Fruit fly (Drosophila melanogaster) whole organism, embryonic: ENCODE data around the gene CG1024.

ENCODE experiments used
- Ada2b ChIP-seq: fragments of 200-800 bp; sonication (Bioruptor generic); IDR thresholded peaks from 2 replicates; pipeline ENCODE4 v1.3.6; 2022; ENCODE audit warnings: missing biosample characterization, missing genetic modification characterization
- Antp ChIP-seq: fragments of 200-800 bp; sonication (Bioruptor generic); optimal IDR thresholded peaks from 3 replicates; lab custom pipeline; 2016; ENCODE audit warnings: missing biosample characterization, missing genetic modification characterization
- Atf-2 ChIP-seq: fragments of 200-800 bp; sonication (Bioruptor generic); optimal IDR thresholded peaks from 2 replicates; lab custom pipeline; 2016; ENCODE audit warnings: missing biosample characterization, missing genetic modification characterization
- BtbVII ChIP-seq: fragments of 200-800 bp; sonication (Bioruptor generic); optimal IDR thresholded peaks from 3 replicates; lab custom pipeline; 2017; ENCODE audit warnings: missing biosample characterization, mild to moderate bottlenecking, missing genetic modification characterization
- CG10209 ChIP-seq: fragments of 200-800 bp; sonication (Bioruptor generic); optimal IDR thresholded peaks from 3 replicates; lab custom pipeline; 2017; ENCODE audit warnings: missing biosample characterization, mild to moderate bottlenecking, missing genetic modification characterization, missing genetic modification reagents
- CG10543 ChIP-seq: fragments of 200-800 bp; sonication (Bioruptor generic); optimal IDR thresholded peaks from 3 replicates; lab custom pipeline; 2017; ENCODE audit warnings: missing biosample characterization, mild to moderate bottlenecking, missing genetic modification characterization, moderate library complexity
- CG10654 ChIP-seq: fragments of 200-800 bp; sonication (Bioruptor generic); optimal IDR thresholded peaks from 2 replicates; lab custom pipeline; 2016; ENCODE audit warnings: missing biosample characterization, missing genetic modification characterization
- CG11093 ChIP-seq: fragments of 200-800 bp; sonication (Bioruptor generic); IDR thresholded peaks from 3 replicates; pipeline ENCODE4 v1.3.6; 2022; ENCODE audit warnings: missing biosample characterization, missing genetic modification characterization
- CG13287 ChIP-seq: fragments of 200-800 bp; sonication (Bioruptor generic); IDR thresholded peaks from 2 replicates; pipeline ENCODE4 v1.3.6; 2022; ENCODE audit warnings: missing biosample characterization, missing genetic modification characterization; ENCODE audit not compliant: partially characterized antibody
- CG14860 ChIP-seq: fragments of 200-800 bp; sonication (Bioruptor generic); IDR thresholded peaks from 3 replicates; pipeline ENCODE4 v1.3.6; 2022; ENCODE audit warnings: missing biosample characterization, missing genetic modification characterization; ENCODE audit not compliant: partially characterized antibody
- CG15073 ChIP-seq: fragments of 200-800 bp; sonication (Bioruptor generic); optimal IDR thresholded peaks from 2 replicates; lab custom pipeline; 2016; ENCODE audit warnings: missing biosample characterization, missing genetic modification characterization
- CG15269 ChIP-seq: fragments of 200-800 bp; sonication (Bioruptor generic); optimal IDR thresholded peaks from 2 replicates; lab custom pipeline; 2018; ENCODE audit warnings: missing biosample characterization, mild to moderate bottlenecking, missing genetic modification characterization, moderate library complexity
- CG1647 ChIP-seq: fragments of 200-800 bp; sonication (Bioruptor generic); optimal IDR thresholded peaks from 3 replicates; lab custom pipeline; 2016; ENCODE audit warnings: missing biosample characterization, missing genetic modification characterization
- CG1792 ChIP-seq: fragments of 200-800 bp; sonication (Bioruptor generic); optimal IDR thresholded peaks from 2 replicates; lab custom pipeline; 2016; ENCODE audit warnings: missing biosample characterization, missing genetic modification characterization
- CG3726 ChIP-seq: fragments of 200-800 bp; sonication (Bioruptor generic); IDR thresholded peaks from 3 replicates; pipeline ENCODE4, ENCODE4 v1.3.6; 2022; ENCODE audit warnings: missing biosample characterization, missing genetic modification characterization
- CG6175 ChIP-seq: fragments of 200-800 bp; sonication (Bioruptor generic); IDR thresholded peaks from 3 replicates; pipeline ENCODE4 v1.3.6; 2022; ENCODE audit warnings: missing biosample characterization, missing genetic modification characterization
- CG7928 ChIP-seq: fragments of 200-800 bp; sonication (Bioruptor generic); optimal IDR thresholded peaks from 2 replicates; lab custom pipeline; 2017; ENCODE audit warnings: missing biosample characterization, mild to moderate bottlenecking, missing genetic modification characterization
- CG7963 ChIP-seq: fragments of 200-800 bp; sonication (Bioruptor generic); IDR thresholded peaks from 3 replicates; pipeline ENCODE4 v1.3.6; 2022; ENCODE audit warnings: missing biosample characterization, missing genetic modification characterization; ENCODE audit not compliant: partially characterized antibody
- Dbx ChIP-seq: fragments of 200-800 bp; sonication (Bioruptor generic); IDR thresholded peaks from 3 replicates; pipeline ENCODE4 v1.3.6; 2022; ENCODE audit warnings: missing biosample characterization, missing genetic modification characterization
- Dll ChIP-seq: fragments of 200-800 bp; sonication (Bioruptor generic); IDR thresholded peaks from 4 replicates; pipeline ENCODE4 v1.3.6; 2022; ENCODE audit warnings: missing biosample characterization, missing genetic modification characterization; ENCODE audit not compliant: partially characterized antibody
- Hr51 ChIP-seq, 2 experiments: fragments of 200-800 bp; sonication (Bioruptor generic); optimal IDR thresholded peaks; 2 replicates in 1 of 2; 3 replicates in 1 of 2; lab custom pipeline; 2016 to 2018; ENCODE audit warnings: missing biosample characterization in 2 of 2, missing genetic modification characterization in 2 of 2, mild to moderate bottlenecking in 1 of 2, moderate library complexity in 1 of 2
- MTF-1 ChIP-seq: fragments of 200-800 bp; sonication (Bioruptor generic); optimal IDR thresholded peaks from 2 replicates; lab custom pipeline; 2018; ENCODE audit warnings: missing biosample characterization, mild to moderate bottlenecking, missing genetic modification characterization, borderline replicate concordance
- NfI ChIP-seq: fragments of 200-800 bp; sonication (Bioruptor generic); optimal IDR thresholded peaks from 3 replicates; lab custom pipeline; 2018; ENCODE audit warnings: missing biosample characterization, mild to moderate bottlenecking, missing genetic modification characterization, moderate library complexity
- Pdp1 ChIP-seq, 2 experiments: fragments of 200-800 bp; sonication (Bioruptor generic); optimal IDR thresholded peaks; 3 replicates each; lab custom pipeline; 2016; ENCODE audit warnings: missing biosample characterization in 2 of 2, missing genetic modification characterization in 2 of 2, mild to moderate bottlenecking in 1 of 2, moderate library complexity in 1 of 2
- Sox100B ChIP-seq: fragments of 200-800 bp; sonication (Bioruptor generic); optimal IDR thresholded peaks from 3 replicates; lab custom pipeline; 2018; ENCODE audit warnings: missing biosample characterization, mild to moderate bottlenecking, missing genetic modification characterization
- ara ChIP-seq: fragments of 200-800 bp; sonication (Bioruptor generic); IDR thresholded peaks from 2 replicates; pipeline ENCODE4 v1.3.6; 2022; ENCODE audit warnings: missing biosample characterization, missing genetic modification characterization
- bowl ChIP-seq: fragments of 200-800 bp; sonication (Bioruptor generic); IDR thresholded peaks from 2 replicates; pipeline ENCODE4 v1.3.6; 2022; ENCODE audit warnings: missing biosample characterization, missing genetic modification characterization
- bsh ChIP-seq, 2 experiments: fragments of 200-800 bp; sonication (Bioruptor generic); optimal IDR thresholded peaks; 2 replicates each; lab custom pipeline; 2017 to 2018; ENCODE audit warnings: mild to moderate bottlenecking in 2 of 2, missing biosample characterization in 2 of 2, missing genetic modification characterization in 2 of 2, moderate library complexity in 1 of 2
- cad ChIP-seq: fragments of >200 bp; optimal IDR thresholded peaks from 2 replicates; lab custom pipeline; 2017; ENCODE audit warnings: missing biosample characterization, missing genetic modification characterization
- ci ChIP-seq: fragments of 200-800 bp; sonication (Bioruptor generic); IDR thresholded peaks from 3 replicates; pipeline ENCODE4 v1.3.6; 2022; ENCODE audit warnings: missing biosample characterization, missing genetic modification characterization
- dati ChIP-seq: fragments of 200-800 bp; sonication (Bioruptor generic); IDR thresholded peaks from 2 replicates; pipeline ENCODE4 v1.3.6; 2022; ENCODE audit warnings: missing biosample characterization, missing genetic modification characterization
- dmrt11E ChIP-seq: fragments of 200-800 bp; sonication (Bioruptor generic); optimal IDR thresholded peaks from 3 replicates; lab custom pipeline; 2018; ENCODE audit warnings: missing biosample characterization, mild to moderate bottlenecking, missing genetic modification characterization, moderate library complexity
- emc ChIP-seq: fragments of 200-800 bp; sonication (Bioruptor generic); optimal IDR thresholded peaks from 2 replicates; lab custom pipeline; 2016; ENCODE audit warnings: missing biosample characterization, missing genetic modification characterization
- esg ChIP-seq: fragments of 200-800 bp; sonication (Bioruptor generic); conservative IDR thresholded peaks from 2 replicates; pipeline ENCODE4 v1.3.6; 2022; ENCODE audit warnings: missing biosample characterization, missing genetic modification characterization
- ftz-f1 ChIP-seq: fragments of 200-800 bp; sonication (Bioruptor generic); optimal IDR thresholded peaks from 2 replicates; lab custom pipeline; 2016; ENCODE audit warnings: missing biosample characterization, missing genetic modification characterization
- gfzf ChIP-seq: fragments of 200-800 bp; sonication (Bioruptor generic); optimal IDR thresholded peaks from 2 replicates; lab custom pipeline; 2016; ENCODE audit warnings: missing biosample characterization, mild to moderate bottlenecking, missing genetic modification characterization, moderate library complexity
- h ChIP-seq: fragments of >200 bp; optimal IDR thresholded peaks from 2 replicates; lab custom pipeline; 2017
- insv ChIP-seq, 2 experiments: fragments of 200-800 bp; sonication (Bioruptor generic); optimal IDR thresholded peaks; 3 replicates each; lab custom pipeline; 2016 to 2018; ENCODE audit warnings: missing biosample characterization in 2 of 2, missing genetic modification characterization in 2 of 2
- inv ChIP-seq: fragments of 200-800 bp; sonication (Bioruptor generic); IDR thresholded peaks from 2 replicates; pipeline ENCODE4 v1.3.6; 2022; ENCODE audit warnings: missing biosample characterization, missing genetic modification characterization; ENCODE audit not compliant: partially characterized antibody
- lola ChIP-seq, 3 experiments: fragments of >200 bp in 2 of 3; fragments of 200-800 bp in 1 of 3; sonication (Bioruptor generic) in 1 of 3; optimal IDR thresholded peaks; 2 replicates each; lab custom pipeline; 2017 to 2019; ENCODE audit warnings: missing biosample characterization in 3 of 3, missing genetic modification characterization in 3 of 3, mild to moderate bottlenecking in 1 of 3, moderate library complexity in 1 of 3
- mld ChIP-seq: fragments of 200-800 bp; sonication (Bioruptor generic); IDR thresholded peaks from 3 replicates; pipeline ENCODE4 v1.3.6; 2022; ENCODE audit warnings: missing biosample characterization, missing genetic modification characterization; ENCODE audit not compliant: partially characterized antibody
- pum ChIP-seq: fragments of 200-800 bp; sonication (Bioruptor generic); optimal IDR thresholded peaks from 2 replicates; lab custom pipeline; 2016; ENCODE audit warnings: missing biosample characterization, missing genetic modification characterization
- row ChIP-seq: fragments of 200-800 bp; sonication (Bioruptor generic); IDR thresholded peaks from 3 replicates; pipeline ENCODE4 v1.3.6; 2022; ENCODE audit warnings: missing biosample characterization, missing genetic modification characterization
- scrt ChIP-seq: fragments of 200-800 bp; sonication (Bioruptor generic); optimal IDR thresholded peaks from 2 replicates; lab custom pipeline; 2018; ENCODE audit warnings: missing biosample characterization, mild to moderate bottlenecking, missing genetic modification characterization, moderate library complexity
- sens ChIP-seq: fragments of 200-800 bp; sonication (Bioruptor generic); peaks from one replicate; lab custom pipeline; 2016; ENCODE audit warnings: missing biosample characterization, missing genetic modification characterization
- sr ChIP-seq: fragments of 200-800 bp; sonication (Bioruptor generic); IDR thresholded peaks from 3 replicates; pipeline ENCODE4 v1.3.6; 2022; ENCODE audit warnings: missing biosample characterization, missing genetic modification characterization
- tgo ChIP-seq: fragments of 200-800 bp; sonication (Bioruptor generic); IDR thresholded peaks from 3 replicates; pipeline ENCODE4 v1.3.6; 2022; ENCODE audit warnings: missing biosample characterization, missing genetic modification characterization
- tio ChIP-seq: fragments of 200-800 bp; sonication (Bioruptor generic); optimal IDR thresholded peaks from 2 replicates; lab custom pipeline; 2017; ENCODE audit warnings: missing biosample characterization, missing genetic modification characterization, inconsistent platforms
- trh ChIP-seq: fragments of 200-800 bp; sonication (Bioruptor generic); optimal IDR thresholded peaks from 2 replicates; lab custom pipeline; 2016; ENCODE audit warnings: missing biosample characterization, missing genetic modification characterization

Gene CG1024

DNA sequence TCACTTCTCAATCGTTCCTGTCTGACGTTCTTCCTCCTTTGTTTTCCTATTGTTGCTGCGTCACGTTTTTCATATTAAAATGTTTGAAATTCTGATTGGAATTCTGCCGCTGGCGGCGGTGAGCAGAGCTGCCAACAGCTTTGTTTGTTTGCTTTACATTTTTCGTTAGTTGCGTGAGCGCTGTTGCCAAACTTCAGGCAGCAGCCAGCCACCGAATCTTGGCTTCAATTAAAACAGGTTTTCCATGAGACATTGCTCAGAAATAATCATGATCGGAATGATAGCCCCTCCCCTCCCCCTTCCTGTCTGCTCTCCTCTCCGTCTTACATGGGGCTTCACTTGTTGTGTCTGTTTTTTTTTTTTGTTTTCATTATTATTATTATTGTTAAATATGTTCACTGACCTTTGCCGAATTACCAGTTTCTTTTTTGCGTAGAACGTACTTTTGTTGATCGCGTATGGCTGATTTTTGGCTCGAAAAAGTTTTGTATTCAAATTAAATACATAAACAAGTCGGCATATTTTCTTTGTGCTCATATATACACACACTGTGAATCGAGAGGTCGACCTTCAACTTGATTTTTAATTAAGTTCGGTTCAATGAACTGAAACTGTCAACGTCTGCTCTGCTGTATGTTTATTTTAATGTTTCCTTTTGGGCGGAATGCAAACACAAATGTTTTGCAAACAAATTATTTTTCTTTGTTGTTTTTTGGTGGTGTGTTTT, 46.2 kb upstream of the CG1024 start (continued):
- TF ChIP-seq insv (GFP tag; optimal IDR thresholded peaks at IDR 0.05; lab: Kevin White, UChicago) (peak; percentile 65 to 96), CG7963 (GFP tag; lab: Robert Waterston, UW) (no peak), BtbVII (GFP tag; lab: Kevin White, UChicago) (peak; percentile 7), Antp (no peak), Sox100B (peak; percentile 8), CG1647 (GFP tag; lab: Kevin White, UChicago) (no peak), CG10654 (GFP tag; lab: Kevin White, UChicago) (no peak), esg (GFP tag; lab: Robert Waterston, UW) (no peak), Pdp1 (GFP tag; optimal IDR thresholded peaks at IDR 0.05; lab: Kevin White, UChicago) (peak in 1 of 2 experiments; percentile 8), h (lab: Kevin White, UChicago) (no peak), ara (GFP tag; lab: Robert Waterston, UW) (no peak), mld (GFP tag; lab: Robert Waterston, UW) (0 out of 3 replicates have a peak, but pooled peaks have one; percentile 45), ftz-f1 (GFP tag; lab: Kevin White, UChicago) (peak; percentile 60), trh (GFP tag; lab: Kevin White, UChicago) (no peak), Dbx (GFP tag; lab: Robert Waterston, UW) (no peak), bsh (GFP tag; optimal IDR thresholded peaks at IDR 0.05; lab: Kevin White, UChicago) (no peak), MTF-1 (GFP tag; lab: Kevin White, UChicago) (no peak), scrt (GFP tag; lab: Kevin White, UChicago) (no peak), row (GFP tag; lab: Robert Waterston, UW) (no peak), NfI (no peak), Hr51 (GFP tag; optimal IDR thresholded peaks at IDR 0.05; lab: Kevin White, UChicago) (peak in 1 of 2 experiments; percentile 5), sr (GFP tag; lab: Robert Waterston, UW) (no peak), bowl (GFP tag; lab: Robert Waterston, UW) (peak; percentile 33; the same call in 1 of the 2 replicates), dati (GFP tag; lab: Robert Waterston, UW) (no peak), sens (GFP tag; lab: Kevin White, UChicago) (no peak), CG3726 (GFP tag; lab: Robert Waterston, UW) (no peak), inv (GFP tag; lab: Robert Waterston, UW) (no peak), CG10543 (peak; percentile 49), cad (GFP tag; lab: Kevin White, UChicago) (no peak), CG13287 (peak; percentile 30; the same call in 1 of the 2 replicates), CG15073 (no peak), pum (GFP tag; lab: Kevin White, UChicago) (no peak), CG15269 (tag; lab: Kevin White, UChicago) (peak; percentile 11), tgo (GFP tag; lab: Robert Waterston, UW) (peak; percentile 41; the same call in 1 of the 3 replicates), CG14860 (GFP tag; lab: Robert Waterston, UW) (no peak), tio (GFP tag; lab: Kevin White, UChicago) (no peak), dmrt11E (tag; lab: Kevin White, UChicago) (no peak), Dll (GFP tag; lab: Robert Waterston, UW) (no peak; the same call in 3 of the 4 replicates), Atf-2 (GFP tag; lab: Kevin White, UChicago) (no peak), lola (GFP tag; optimal IDR thresholded peaks at IDR 0.05; lab: Kevin White, UChicago) (no peak), CG1792 (GFP tag; lab: Kevin White, UChicago) (no peak), ci (GFP tag; lab: Robert Waterston, UW) (peak; percentile 27; the same call in 1 of the 3 replicates), CG10209 (no peak), CG6175 (GFP tag; lab: Robert Waterston, UW) (no peak), emc (GFP tag; lab: Kevin White, UChicago) (no peak), CG7928 (GFP tag; lab: Kevin White, UChicago) (no peak), Ada2b (GFP tag; lab: Robert Waterston, UW) (0 out of 2 replicates have a peak, but pooled peaks have one; percentile 9), CG11093 (GFP tag; lab: Robert Waterston, UW) (no peak), gfzf (no peak)
